Fruit fly (Drosophila melanogaster) whole organism, adult: ENCODE measurements around the gene Eh.
"Not testable (repeated sequence)": the region's sequence is repeated elsewhere in the genome, so short reads cannot be mapped to it uniquely, and the experiment has no call there.

Experiments used
- CG11617 ChIP-seq: fragments of 200-800 bp; sonication (Bioruptor generic); optimal IDR thresholded peaks from 2 replicates; lab custom pipeline; 2017; ENCODE audit warnings: mild to moderate bottlenecking, missing biosample characterization, missing genetic modification reagents, missing genetic modification characterization
- CG12768 ChIP-seq: fragments of 200-800 bp; sonication (Bioruptor generic); optimal IDR thresholded peaks from 2 replicates; lab custom pipeline; 2017; ENCODE audit warnings: missing biosample characterization, missing genetic modification characterization, mild to moderate bottlenecking, moderate library complexity, missing genetic modification reagents
- CG14711 ChIP-seq: fragments of 200-800 bp; sonication (Bioruptor generic); optimal IDR thresholded peaks from 2 replicates; lab custom pipeline; 2018; ENCODE audit warnings: missing biosample characterization, mild to moderate bottlenecking, missing genetic modification characterization, moderate library complexity
- CG1620 ChIP-seq: fragments of 200-800 bp; sonication (Bioruptor generic); optimal IDR thresholded peaks from 2 replicates; lab custom pipeline; 2016; ENCODE audit warnings: missing biosample characterization, missing genetic modification characterization
- CG33017 ChIP-seq: fragments of 200-800 bp; sonication (Bioruptor generic); optimal IDR thresholded peaks from 2 replicates; lab custom pipeline; 2018; ENCODE audit warnings: missing biosample characterization, mild to moderate bottlenecking, missing genetic modification characterization, moderate library complexity
- CG5204 ChIP-seq: fragments of 200-800 bp; sonication (Bioruptor generic); optimal IDR thresholded peaks from 2 replicates; lab custom pipeline; 2016; ENCODE audit warnings: missing biosample characterization, missing genetic modification characterization
- CG7045 ChIP-seq: fragments of 200-800 bp; sonication (Bioruptor generic); optimal IDR thresholded peaks from 2 replicates; lab custom pipeline; 2017; ENCODE audit warnings: missing biosample characterization, mild to moderate bottlenecking, missing genetic modification characterization
- CG7101 ChIP-seq: fragments of 200-800 bp; sonication (Bioruptor generic); optimal IDR thresholded peaks from 2 replicates; lab custom pipeline; 2018; ENCODE audit warnings: missing biosample characterization, mild to moderate bottlenecking, missing genetic modification characterization, moderate library complexity
- Clk ChIP-seq: fragments of 200-800 bp; sonication (Bioruptor generic); optimal IDR thresholded peaks from 2 replicates; lab custom pipeline; 2017; ENCODE audit warnings: missing biosample characterization, missing genetic modification characterization
- Crg-1 ChIP-seq: fragments of 200-800 bp; sonication (Bioruptor generic); optimal IDR thresholded peaks from 2 replicates; lab custom pipeline; 2016; ENCODE audit warnings: missing biosample characterization, missing genetic modification characterization
- Hr96 ChIP-seq: fragments of 200-800 bp; sonication (Bioruptor generic); optimal IDR thresholded peaks from 2 replicates; lab custom pipeline; 2016; ENCODE audit warnings: missing biosample characterization, missing genetic modification characterization
- Mnt ChIP-seq: fragments of 200-800 bp; sonication (Bioruptor generic); optimal IDR thresholded peaks from 2 replicates; lab custom pipeline; 2016; ENCODE audit warnings: missing biosample characterization, mild to moderate bottlenecking, missing genetic modification characterization
- bab1 ChIP-seq: fragments of 200-800 bp; sonication (Bioruptor generic); optimal IDR thresholded peaks from 3 replicates; lab custom pipeline; 2019; ENCODE audit warnings: missing biosample characterization, mild to moderate bottlenecking, missing genetic modification characterization, moderate library complexity
- cic ChIP-seq: fragments of 200-800 bp; sonication (Bioruptor generic); optimal IDR thresholded peaks from 2 replicates; lab custom pipeline; 2017; ENCODE audit warnings: missing biosample characterization, mild to moderate bottlenecking, missing genetic modification characterization, moderate library complexity
- cnc ChIP-seq, 2 experiments: fragments of >200 bp; optimal IDR thresholded peaks; 2 replicates each; lab custom pipeline; 2017
- kay ChIP-seq: fragments of 200-800 bp; sonication (Bioruptor generic); peaks from one replicate; lab custom pipeline; 2016; ENCODE audit warnings: missing biosample characterization, missing genetic modification characterization, borderline replicate concordance
- ovo ChIP-seq: fragments of 200-800 bp; sonication (Bioruptor generic); optimal IDR thresholded peaks from 2 replicates; lab custom pipeline; 2016; ENCODE audit warnings: missing biosample characterization, missing genetic modification characterization
- pad ChIP-seq: fragments of 200-800 bp; sonication (Bioruptor generic); optimal IDR thresholded peaks from 3 replicates; lab custom pipeline; 2017; ENCODE audit warnings: missing biosample characterization, missing genetic modification characterization, mild to moderate bottlenecking, moderate library complexity, missing genetic modification reagents
- tj ChIP-seq: fragments of 200-800 bp; sonication (Bioruptor generic); optimal IDR thresholded peaks from 3 replicates; lab custom pipeline; 2017; ENCODE audit warnings: missing biosample characterization, mild to moderate bottlenecking, missing genetic modification characterization, moderate library complexity
- toe ChIP-seq: fragments of 200-800 bp; sonication (Bioruptor generic); optimal IDR thresholded peaks from 2 replicates; lab custom pipeline; 2016; ENCODE audit warnings: missing biosample characterization, missing genetic modification characterization

Eh gene

DNA sequence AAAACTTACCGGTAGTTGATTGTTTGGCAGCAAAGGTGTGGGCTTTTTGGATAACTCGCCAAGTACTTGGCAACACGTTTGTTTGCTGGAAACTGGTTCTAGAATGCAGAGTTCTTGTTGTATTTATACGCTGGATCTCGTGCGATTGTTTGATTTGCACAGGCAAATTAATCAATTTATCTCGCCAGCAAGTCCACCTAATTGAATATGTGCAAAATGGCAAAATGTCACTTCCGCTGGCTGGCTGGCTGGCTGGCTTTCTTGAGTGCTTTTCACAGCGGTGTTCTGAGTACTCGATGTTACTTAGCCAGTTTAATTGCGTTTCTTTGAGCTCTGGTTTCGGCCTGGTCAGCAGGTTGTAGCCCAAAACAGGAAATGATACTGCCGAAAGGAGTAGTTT is at the start of gene Eh:
Gene Eh (minus strand): TSS at position 101 of the 400 bp plus-strand sequence.
- TF ChIP-seq Hr96 (GFP tag; lab: Kevin White, UChicago): no peak
- TF ChIP-seq Mnt: no peak
- TF ChIP-seq CG7101 (tag; lab: Kevin White, UChicago): no peak
- no peak for TF ChIP-seq Crg-1 (GFP tag; lab: Kevin White, UChicago)
- no peak for TF ChIP-seq pad (GFP tag; lab: Kevin White, UChicago)
- no peak for TF ChIP-seq kay
- TF ChIP-seq toe (GFP tag; lab: Kevin White, UChicago): no peak
- TF ChIP-seq CG33017 (tag; lab: Kevin White, UChicago): no peak
- TF ChIP-seq bab1 (GFP tag; lab: Kevin White, UChicago): no peak
- no peak for TF ChIP-seq ovo (GFP tag; lab: Kevin White, UChicago)
- no peak for TF ChIP-seq CG11617 (GFP tag; lab: Kevin White, UChicago)
- no peak for TF ChIP-seq cic (GFP tag; lab: Kevin White, UChicago)
- TF ChIP-seq CG5204 (GFP tag; lab: Kevin White, UChicago): no peak
- TF ChIP-seq CG7045 (GFP tag; lab: Kevin White, UChicago): no peak
- TF ChIP-seq Clk (GFP tag; lab: Kevin White, UChicago): no peak
- no peak for TF ChIP-seq CG12768 (GFP tag; lab: Kevin White, UChicago)
- no peak for TF ChIP-seq CG1620 (GFP tag; lab: Kevin White, UChicago)
- TF ChIP-seq tj (GFP tag; lab: Kevin White, UChicago): no peak
- no peak for TF ChIP-seq CG14711 (tag; lab: Kevin White, UChicago)
- TF ChIP-seq cnc (optimal IDR thresholded peaks at IDR 0.05; lab: Kevin White, UChicago): no peak

DNA sequence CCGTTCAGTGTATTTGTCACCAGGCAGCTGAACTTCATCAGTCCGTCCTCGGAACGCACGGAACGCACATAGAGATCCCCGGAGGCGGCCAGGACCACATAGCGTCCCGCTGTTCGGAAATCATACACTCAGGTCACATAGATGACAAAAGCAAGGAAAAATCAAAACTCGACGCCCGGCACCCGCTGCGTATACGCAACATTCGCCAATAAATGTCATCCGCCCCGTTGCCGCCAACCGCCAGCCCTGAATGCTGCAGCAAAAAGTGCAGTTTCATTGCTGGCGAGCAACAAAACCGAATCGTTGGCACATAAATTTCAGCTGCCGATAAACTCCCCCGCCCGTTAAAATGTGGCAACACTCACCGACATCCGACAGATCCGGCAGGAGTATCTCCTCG is 43.4 kb upstream of the Eh start:
- TF ChIP-seq cic (GFP tag; lab: Kevin White, UChicago) (no peak), Hr96 (GFP tag; lab: Kevin White, UChicago) (no peak), ovo (GFP tag; lab: Kevin White, UChicago) (no peak), Mnt (no peak), CG12768 (GFP tag; lab: Kevin White, UChicago) (no peak), cnc (optimal IDR thresholded peaks at IDR 0.05; lab: Kevin White, UChicago) (no peak), pad (GFP tag; lab: Kevin White, UChicago) (no peak), CG7101 (tag; lab: Kevin White, UChicago) (no peak), CG7045 (GFP tag; lab: Kevin White, UChicago) (no peak), CG33017 (tag; lab: Kevin White, UChicago) (no peak), CG11617 (GFP tag; lab: Kevin White, UChicago) (no peak), CG14711 (tag; lab: Kevin White, UChicago) (no peak), tj (GFP tag; lab: Kevin White, UChicago) (no peak), CG1620 (GFP tag; lab: Kevin White, UChicago) (no peak), toe (GFP tag; lab: Kevin White, UChicago) (no peak), kay (no peak), Crg-1 (GFP tag; lab: Kevin White, UChicago) (no peak)

DNA sequence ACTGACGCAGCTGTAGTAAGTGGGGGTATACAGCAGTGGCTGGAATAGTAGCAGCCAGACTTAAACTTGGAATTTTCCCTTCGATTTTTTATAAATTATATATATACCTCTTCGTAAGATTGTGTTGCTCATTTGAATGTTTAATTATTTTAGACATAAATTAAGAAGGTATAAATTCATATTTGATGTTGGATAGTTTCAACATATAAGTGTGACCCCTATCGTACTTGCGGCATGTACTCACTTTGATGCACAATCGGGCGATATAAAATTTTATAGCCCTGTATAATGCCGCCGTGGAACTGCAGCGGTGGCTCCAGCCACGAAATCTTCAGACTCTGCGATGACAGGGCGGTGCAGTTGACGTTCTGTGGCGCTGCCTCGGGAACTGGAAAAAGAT is 32.6 kb upstream of the Eh start:
- TF ChIP-seq CG7101 (tag; lab: Kevin White, UChicago): no peak
- no peak for TF ChIP-seq CG33017 (tag; lab: Kevin White, UChicago)
- no peak for TF ChIP-seq CG11617 (GFP tag; lab: Kevin White, UChicago)
- TF ChIP-seq Mnt: no peak
- TF ChIP-seq cnc (optimal IDR thresholded peaks at IDR 0.05; lab: Kevin White, UChicago): no peak
- TF ChIP-seq Hr96 (GFP tag; lab: Kevin White, UChicago): no peak

DNA sequence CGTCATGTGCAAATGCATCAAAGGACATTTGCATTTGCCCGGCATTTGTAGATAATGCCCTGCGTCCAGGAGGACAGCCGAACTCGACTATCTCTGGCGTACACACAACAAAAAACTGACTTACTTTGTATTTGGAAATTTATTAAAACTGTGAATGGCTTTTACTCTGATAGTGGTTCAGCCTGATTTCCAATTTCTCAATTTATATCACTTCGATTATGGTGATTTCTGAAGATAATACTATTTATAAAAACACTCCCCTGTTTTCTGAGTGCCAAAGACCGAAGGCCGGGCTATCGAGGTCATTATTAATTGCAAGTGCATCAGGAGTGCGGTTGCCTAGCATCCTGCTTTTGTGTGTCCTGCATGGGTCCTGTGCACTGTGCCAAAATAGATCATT is 22.3 kb upstream of the Eh start:
- no peak for TF ChIP-seq cic (GFP tag; lab: Kevin White, UChicago)
- TF ChIP-seq Mnt: no peak
- TF ChIP-seq toe (GFP tag; lab: Kevin White, UChicago): no peak
- TF ChIP-seq cnc (optimal IDR thresholded peaks at IDR 0.05; lab: Kevin White, UChicago): no peak
- TF ChIP-seq CG7045 (GFP tag; lab: Kevin White, UChicago): no peak
- TF ChIP-seq Crg-1 (GFP tag; lab: Kevin White, UChicago): no peak
- TF ChIP-seq tj (GFP tag; lab: Kevin White, UChicago): no peak
- TF ChIP-seq CG7101 (tag; lab: Kevin White, UChicago): no peak
- TF ChIP-seq pad (GFP tag; lab: Kevin White, UChicago): no peak
- TF ChIP-seq ovo (GFP tag; lab: Kevin White, UChicago): no peak
- TF ChIP-seq CG11617 (GFP tag; lab: Kevin White, UChicago): no peak
- no peak for TF ChIP-seq Hr96 (GFP tag; lab: Kevin White, UChicago)
- no peak for TF ChIP-seq CG5204 (GFP tag; lab: Kevin White, UChicago)
- no peak for TF ChIP-seq CG33017 (tag; lab: Kevin White, UChicago)
- TF ChIP-seq CG1620 (GFP tag; lab: Kevin White, UChicago): no peak
- TF ChIP-seq CG12768 (GFP tag; lab: Kevin White, UChicago): no peak
- no peak for TF ChIP-seq Clk (GFP tag; lab: Kevin White, UChicago)

DNA sequence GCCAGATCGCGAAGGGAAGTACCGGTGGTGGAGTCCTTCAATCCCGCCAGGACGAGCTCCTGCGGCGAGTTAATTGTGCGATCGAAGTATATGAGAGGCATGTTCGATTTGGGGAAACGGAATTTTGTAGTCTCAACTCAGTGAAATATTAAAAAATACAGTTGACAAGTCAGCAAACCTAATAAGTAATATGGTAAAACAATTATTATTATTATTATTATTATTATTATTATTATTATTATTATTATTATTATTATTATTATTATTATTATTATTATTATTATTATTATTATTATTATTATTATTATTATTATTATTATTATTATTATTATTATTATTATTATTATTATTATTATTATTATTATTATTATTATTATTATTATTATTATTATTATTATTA is 8.0 kb upstream of the Eh start, which contains the start of gene CG14330:
Gene CG14330 (minus strand): TSS at position 101 of the 400 bp plus-strand sequence.
- not testable (repeated sequence) for TF ChIP-seq Mnt; Hr96 (GFP tag; lab: Kevin White, UChicago); pad (GFP tag; lab: Kevin White, UChicago)

DNA sequence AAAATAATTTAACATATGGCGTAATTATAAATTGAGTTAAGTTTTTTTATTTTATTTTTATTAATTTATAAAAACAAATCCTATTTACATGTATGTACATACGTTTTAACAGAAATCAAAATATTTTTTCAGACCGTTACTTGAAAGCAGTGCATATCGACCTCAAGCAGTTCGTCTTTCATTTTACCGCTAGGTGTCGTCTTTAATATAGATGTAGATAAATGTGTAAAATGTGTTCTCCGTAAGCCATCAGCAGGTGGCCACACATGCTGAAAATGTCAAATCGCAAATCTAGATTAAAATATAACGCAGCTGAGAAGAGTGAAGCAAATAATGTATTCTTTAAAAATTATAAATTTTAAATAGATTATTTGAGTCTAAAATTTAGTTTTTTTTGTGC is 744 bp upstream of the Eh start:
- TF ChIP-seq CG7045 (GFP tag; lab: Kevin White, UChicago) (no peak), tj (GFP tag; lab: Kevin White, UChicago) (no peak), CG14711 (tag; lab: Kevin White, UChicago) (no peak), Clk (GFP tag; lab: Kevin White, UChicago) (no peak)
